Fruit fly (Drosophila melanogaster) whole organism, wandering third instar larva: ENCODE data around the gene CG45676.

Experiments used
- Abd-B ChIP-seq: fragments of >200 bp; optimal IDR thresholded peaks from 2 replicates; lab custom pipeline; 2017; ENCODE audit warnings: missing biosample characterization, missing genetic modification characterization
- CG32264 ChIP-seq: fragments of 200-800 bp; sonication (Bioruptor generic); optimal IDR thresholded peaks from 2 replicates; lab custom pipeline; 2016; ENCODE audit warnings: missing biosample characterization, missing genetic modification characterization
- CG9705 ChIP-seq: fragments of 200-800 bp; sonication (Bioruptor generic); optimal IDR thresholded peaks from 2 replicates; lab custom pipeline; 2018; ENCODE audit warnings: missing biosample characterization, mild to moderate bottlenecking, missing genetic modification characterization
- CrebA ChIP-seq: fragments of 200-800 bp; sonication (Bioruptor generic); optimal IDR thresholded peaks from 2 replicates; lab custom pipeline; 2016; ENCODE audit warnings: missing biosample characterization, mild to moderate bottlenecking, missing genetic modification characterization, borderline replicate concordance
- Dfd ChIP-seq: fragments of >200 bp; optimal IDR thresholded peaks from 2 replicates; lab custom pipeline; 2017; ENCODE audit warnings: missing biosample characterization, missing genetic modification characterization
- Dif ChIP-seq: fragments of 200-275, 200-300 bp; sonication (Bioruptor generic); optimal IDR thresholded peaks from 2 replicates; lab custom pipeline; 2018; ENCODE audit warnings: missing biosample characterization, missing genetic modification characterization; ENCODE audit not compliant: partially characterized antibody
- GATAd ChIP-seq: sonication (Bioruptor generic); optimal IDR thresholded peaks from 2 replicates; lab custom pipeline; 2016; ENCODE audit warnings: missing biosample characterization, missing genetic modification characterization
- HLH106 ChIP-seq: fragments of 200-800 bp; optimal IDR thresholded peaks from 3 replicates; lab custom pipeline; 2019; ENCODE audit warnings: missing biosample characterization, mild to moderate bottlenecking, missing genetic modification characterization, moderate library complexity
- Hnf4 ChIP-seq: fragments of 200-800 bp; sonication (Bioruptor generic); optimal IDR thresholded peaks from 2 replicates; lab custom pipeline; 2016; ENCODE audit warnings: missing biosample characterization, mild to moderate bottlenecking, missing genetic modification characterization
- Hr78 ChIP-seq: fragments of >200 bp; optimal IDR thresholded peaks from 2 replicates; lab custom pipeline; 2017; ENCODE audit warnings: missing biosample characterization, missing genetic modification characterization
- Hr83 ChIP-seq: fragments of 200-300 bp; sonication (Bioruptor generic); optimal IDR thresholded peaks from 2 replicates; lab custom pipeline; 2016; ENCODE audit warnings: missing biosample characterization, mild to moderate bottlenecking, missing genetic modification characterization, moderate library complexity; ENCODE audit not compliant: poor library complexity, severe bottlenecking
- Jra ChIP-seq: sonication (Bioruptor generic); optimal IDR thresholded peaks from 2 replicates; lab custom pipeline; 2016; ENCODE audit warnings: missing biosample characterization, missing genetic modification characterization
- Mio ChIP-seq: sonication (Bioruptor generic); optimal IDR thresholded peaks from 2 replicates; lab custom pipeline; 2016; ENCODE audit warnings: missing biosample characterization, missing genetic modification characterization
- Myc ChIP-seq: fragments of >200 bp; optimal IDR thresholded peaks from 2 replicates; lab custom pipeline; 2017
- N ChIP-seq: fragments of >200 bp; optimal IDR thresholded peaks from 2 replicates; lab custom pipeline; 2018; ENCODE audit warnings: missing biosample characterization, missing external identifiers, missing genetic modification characterization
- OdsH ChIP-seq: fragments of 200-800 bp; sonication (Bioruptor generic); optimal IDR thresholded peaks from 2 replicates; lab custom pipeline; 2016; ENCODE audit warnings: missing biosample characterization, mild to moderate bottlenecking, missing genetic modification characterization
- Rel ChIP-seq, 2 experiments: fragments of 200-800 bp; sonication (Bioruptor generic) in 1 of 2; optimal IDR thresholded peaks; 2 replicates in 1 of 2; 3 replicates in 1 of 2; lab custom pipeline; 2016 to 2019; ENCODE audit warnings: mild to moderate bottlenecking in 2 of 2, missing biosample characterization in 2 of 2, missing genetic modification characterization in 2 of 2, moderate library complexity in 1 of 2
- Sp1 ChIP-seq: fragments of 200-800 bp; sonication (Bioruptor generic); optimal IDR thresholded peaks from 3 replicates; lab custom pipeline; 2019; ENCODE audit warnings: missing biosample characterization, mild to moderate bottlenecking, missing genetic modification characterization, moderate library complexity
- Vsx2 ChIP-seq: fragments of 200-300, 225-300 bp; sonication (Bioruptor generic); optimal IDR thresholded peaks from 2 replicates; lab custom pipeline; 2018; ENCODE audit warnings: missing biosample characterization, missing genetic modification characterization; ENCODE audit not compliant: partially characterized antibody
- br ChIP-seq: fragments of 200-800 bp; sonication (Bioruptor generic); optimal IDR thresholded peaks from 2 replicates; lab custom pipeline; 2016; ENCODE audit warnings: missing biosample characterization, missing genetic modification characterization
- brk ChIP-seq: fragments of 200-800 bp; sonication (Bioruptor generic); optimal IDR thresholded peaks from 2 replicates; lab custom pipeline; 2016; ENCODE audit warnings: missing biosample characterization, mild to moderate bottlenecking, missing genetic modification characterization
- dl ChIP-seq, 2 experiments: fragments of 175-275, 200-275 bp in 1 of 2; fragments of 200-275 bp in 1 of 2; sonication (Bioruptor generic); optimal IDR thresholded peaks; lab custom pipeline; 2018; ENCODE audit warnings: mild to moderate bottlenecking in 2 of 2, missing biosample characterization in 2 of 2, missing genetic modification characterization in 2 of 2, moderate library complexity in 2 of 2; ENCODE audit not compliant: partially characterized antibody in 2 of 2, insufficient read depth in 1 of 2
- dmrt93B ChIP-seq: fragments of 200-800 bp; sonication (Bioruptor generic); optimal IDR thresholded peaks from 2 replicates; lab custom pipeline; 2018; ENCODE audit warnings: missing biosample characterization, mild to moderate bottlenecking, missing genetic modification characterization
- dsf ChIP-seq: sonication (Bioruptor generic); optimal IDR thresholded peaks from 2 replicates; lab custom pipeline; 2016; ENCODE audit warnings: missing biosample characterization, missing genetic modification characterization, borderline replicate concordance
- ey ChIP-seq: fragments of 200-800 bp; sonication (Bioruptor generic); optimal IDR thresholded peaks from 2 replicates; lab custom pipeline; 2016; ENCODE audit warnings: missing biosample characterization, missing genetic modification characterization
- foxo ChIP-seq, 2 experiments: fragments of 200-800 bp; sonication (Bioruptor generic); optimal IDR thresholded peaks; 2 replicates in 1 of 2; 3 replicates in 1 of 2; lab custom pipeline; 2016 to 2017; ENCODE audit warnings: missing biosample characterization in 2 of 2, missing genetic modification characterization in 2 of 2
- fru ChIP-seq: fragments of 200-800 bp; sonication (Bioruptor generic); optimal IDR thresholded peaks from 3 replicates; lab custom pipeline; 2016; ENCODE audit warnings: missing biosample characterization, mild to moderate bottlenecking, missing genetic modification characterization
- h ChIP-seq: fragments of 200-800 bp; sonication (Bioruptor generic); optimal IDR thresholded peaks from 3 replicates; lab custom pipeline; 2016; ENCODE audit warnings: missing biosample characterization, mild to moderate bottlenecking, missing genetic modification characterization
- jim ChIP-seq: fragments of 175-275, 200-325 bp; sonication (Bioruptor generic); optimal IDR thresholded peaks from 2 replicates; lab custom pipeline; 2016; ENCODE audit warnings: missing biosample characterization, mild to moderate bottlenecking, missing genetic modification characterization
- lola ChIP-seq: fragments of >200 bp; optimal IDR thresholded peaks from 2 replicates; lab custom pipeline; 2017; ENCODE audit warnings: missing biosample characterization, missing genetic modification characterization
- pan ChIP-seq: fragments of >200 bp; optimal IDR thresholded peaks from 2 replicates; lab custom pipeline; 2017
- psq ChIP-seq: fragments of 200-800 bp; sonication (Bioruptor generic); optimal IDR thresholded peaks from 3 replicates; lab custom pipeline; 2017; ENCODE audit warnings: missing biosample characterization, mild to moderate bottlenecking, missing genetic modification characterization, moderate library complexity
- rgr ChIP-seq: fragments of 200-800 bp; sonication (Bioruptor generic); optimal IDR thresholded peaks from 3 replicates; lab custom pipeline; 2016; ENCODE audit warnings: missing biosample characterization, mild to moderate bottlenecking, missing genetic modification characterization
- sage ChIP-seq: fragments of 200-800 bp; sonication (Bioruptor generic); optimal IDR thresholded peaks from 2 replicates; lab custom pipeline; 2016; ENCODE audit warnings: missing biosample characterization, mild to moderate bottlenecking, missing genetic modification characterization
- sv ChIP-seq: fragments of 200-800 bp; sonication (Bioruptor generic); optimal IDR thresholded peaks from 3 replicates; lab custom pipeline; 2016; ENCODE audit warnings: missing biosample characterization, missing genetic modification characterization
- tai ChIP-seq: sonication (Bioruptor generic); optimal IDR thresholded peaks from 2 replicates; lab custom pipeline; 2016; ENCODE audit warnings: missing biosample characterization, missing genetic modification characterization
- usp ChIP-seq: fragments of >200 bp; optimal IDR thresholded peaks from 2 replicates; lab custom pipeline; 2017; ENCODE audit warnings: missing biosample characterization, missing genetic modification characterization
- woc ChIP-seq: sonication (Bioruptor generic); optimal IDR thresholded peaks from 2 replicates; lab custom pipeline; 2016; ENCODE audit warnings: missing biosample characterization, mild to moderate bottlenecking, missing genetic modification characterization

Gene CG45676

DNA sequence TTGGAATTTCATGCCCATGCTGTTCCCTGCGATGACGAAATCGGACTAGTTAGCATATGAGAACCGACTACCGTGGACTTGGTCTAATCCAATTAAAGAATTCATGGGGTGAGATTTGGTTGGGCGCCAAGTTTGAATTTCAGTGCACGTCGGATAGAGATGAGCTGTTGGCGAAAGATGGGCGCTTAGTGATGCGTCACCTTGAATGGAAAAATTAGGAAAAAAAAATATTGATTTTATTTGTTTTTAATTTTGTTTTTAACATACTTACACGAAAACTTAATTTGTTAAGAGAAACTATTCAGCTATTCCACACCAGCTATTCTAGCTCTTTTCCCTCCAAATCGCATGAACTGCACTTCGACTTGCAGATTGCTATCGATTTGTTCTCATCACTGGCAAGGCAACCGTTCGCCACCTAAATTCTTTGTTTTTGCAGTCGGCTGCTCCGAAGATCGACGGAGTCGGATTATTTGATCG lies 3.0 kb downstream of the CG45676 start, which contains the start of the genes ninaG and Sptz:
TSS of gene ninaG (minus strand) at position 51 of the 480 bp plus-strand sequence.
TSS of gene Sptz (plus strand) at position 450 of the 480 bp plus-strand sequence.
- TF ChIP-seq dsf (GFP tag; lab: Kevin White, UChicago) (no peak), br (GFP tag; lab: Kevin White, UChicago) (peak; percentile 95), tai (GFP tag; lab: Kevin White, UChicago) (no peak), ey (peak; percentile 96), CG9705 (peak; percentile 78), HLH106 (tag; lab: Kevin White, UChicago) (peak; percentile 93), dmrt93B (GFP tag; lab: Kevin White, UChicago) (peak; percentile 93), woc (GFP tag; lab: Kevin White, UChicago) (peak; percentile 96), h (peak; percentile 96), OdsH (GFP tag; lab: Kevin White, UChicago) (peak; percentile 93), Hnf4 (GFP tag; lab: Kevin White, UChicago) (no peak), N (GFP tag; lab: Kevin White, UChicago) (no peak), Dfd (no peak), CrebA (GFP tag; lab: Kevin White, UChicago) (no peak), rgr (GFP tag; lab: Kevin White, UChicago) (peak; percentile 95), jim (GFP tag; lab: Kevin White, UChicago) (no peak), Vsx2 (no peak), Sp1 (GFP tag; lab: Kevin White, UChicago) (peak; percentile 89), brk (GFP tag; lab: Kevin White, UChicago) (no peak), Hr78 (GFP tag; lab: Kevin White, UChicago) (no peak), CG32264 (GFP tag; lab: Kevin White, UChicago) (peak; percentile 66), Hr83 (peak; percentile 71), Jra (GFP tag; lab: Kevin White, UChicago) (no peak), Abd-B (GFP tag; lab: Kevin White, UChicago) (no peak), usp (GFP tag; lab: Kevin White, UChicago) (no peak), psq (GFP tag; lab: Kevin White, UChicago) (peak; percentile 86), pan (lab: Kevin White, UChicago) (no peak), Dif (GFP tag; lab: Kevin White, UChicago) (no peak), Mio (GFP tag; lab: Kevin White, UChicago) (peak; percentile 72), lola (GFP tag; lab: Kevin White, UChicago) (no peak), Myc (lab: Kevin White, UChicago) (peak; percentile 98), sage (GFP tag; lab: Kevin White, UChicago) (no peak), foxo (GFP tag; optimal IDR thresholded peaks at IDR 0.05; lab: Kevin White, UChicago) (peak; percentile 25 to 97), Rel (GFP tag; optimal IDR thresholded peaks at IDR 0.05; lab: Kevin White, UChicago) (no peak), Rel (tag; optimal IDR thresholded peaks at IDR 0.05; lab: Kevin White, UChicago) (no peak), dl (GFP tag; optimal IDR thresholded peaks at IDR 0.05; lab: Kevin White, UChicago; ENCODE audit: insufficient read depth in 1 of 2, partially characterized antibody in 2 of 2) (no peak), GATAd (GFP tag; lab: Kevin White, UChicago) (peak; percentile 76), sv (GFP tag; lab: Kevin White, UChicago) (peak; percentile 96), fru (GFP tag; lab: Kevin White, UChicago) (peak; percentile 95)

DNA sequence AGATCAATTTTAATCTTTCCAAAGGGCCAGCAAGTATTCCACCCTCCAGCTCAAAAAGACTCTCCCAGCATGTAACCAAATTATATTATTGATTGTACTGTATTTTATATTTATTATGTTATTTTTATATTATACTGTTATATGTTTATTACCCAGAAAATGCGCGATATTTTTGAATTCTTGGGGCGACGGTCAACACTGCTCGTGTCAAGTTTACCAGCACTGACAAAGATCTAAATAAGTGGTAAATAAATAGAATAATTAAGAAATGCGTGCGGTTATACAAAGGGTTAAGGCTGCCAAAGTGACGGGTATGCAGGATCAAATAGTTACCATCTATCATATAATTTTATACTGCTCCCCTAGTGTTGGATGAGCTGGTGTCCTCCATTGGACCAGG lies 11.1 kb downstream of the CG45676 start, which contains the start of gene Dtd:
TSS of gene Dtd (plus strand) at position 248 of the 400 bp plus-strand sequence.
- TF ChIP-seq Rel (GFP tag; optimal IDR thresholded peaks at IDR 0.05; lab: Kevin White, UChicago), result no peak
- TF ChIP-seq Rel (tag; optimal IDR thresholded peaks at IDR 0.05; lab: Kevin White, UChicago), result no peak
- TF ChIP-seq woc (GFP tag; lab: Kevin White, UChicago), result no peak
- no peak for TF ChIP-seq tai (GFP tag; lab: Kevin White, UChicago)
- no peak for TF ChIP-seq Sp1 (GFP tag; lab: Kevin White, UChicago)
- no peak for TF ChIP-seq Myc (lab: Kevin White, UChicago)
- TF ChIP-seq CG9705, result no peak
- TF ChIP-seq Dif (GFP tag; lab: Kevin White, UChicago), result no peak
